Worm (Caenorhabditis elegans) whole organism, L2 larva: Measurements from ENCODE around the gene F36G9.15.
A peak's percentile ranks its signal among the peaks of the same experiment; 100 is the strongest.

ENCODE experiments used
- C34F6.9 ChIP-seq: fragments of 150-350 bp; optimal IDR thresholded peaks from 2 replicates; lab custom pipeline; 2014; ENCODE audit warnings: missing biosample characterization, missing genetic modification characterization
- F13H6.1 ChIP-seq: sonication (generic microtip); optimal IDR thresholded peaks from 2 replicates; lab custom pipeline; 2016; ENCODE audit warnings: missing genetic modification characterization, missing compliant biosample characterization
- R02D3.7 ChIP-seq: fragments of 150-350 bp; optimal IDR thresholded peaks from 2 replicates; lab custom pipeline; 2014; ENCODE audit warnings: missing biosample characterization, missing genetic modification characterization
- ZK546.5 ChIP-seq: sonication (generic microtip); optimal IDR thresholded peaks from 2 replicates; lab custom pipeline; 2017; ENCODE audit warnings: missing biosample characterization, missing genetic modification characterization
- alr-1 ChIP-seq: fragments of 150-350 bp; optimal IDR thresholded peaks from 2 replicates; lab custom pipeline; 2014; ENCODE audit warnings: missing biosample characterization, missing genetic modification characterization
- aly-2 ChIP-seq: fragments of 150-350 bp; optimal IDR thresholded peaks from 2 replicates; lab custom pipeline; 2014; ENCODE audit warnings: missing biosample characterization, missing genetic modification characterization
- ama-1 ChIP-seq: fragments of 150-350 bp; optimal IDR thresholded peaks from 2 replicates; lab custom pipeline; 2018; ENCODE audit warnings: inconsistent platforms
- blmp-1 ChIP-seq: sonication (generic microtip); optimal IDR thresholded peaks from 2 replicates; lab custom pipeline; 2017; ENCODE audit warnings: missing genetic modification characterization, mild to moderate bottlenecking, missing compliant biosample characterization, antibody characterized with exemption, moderate library complexity; ENCODE audit not compliant: insufficient read depth
- ceh-16 ChIP-seq: fragments of 150-350 bp; optimal IDR thresholded peaks from 2 replicates; lab custom pipeline; 2014; ENCODE audit warnings: missing biosample characterization, missing genetic modification characterization
- ceh-82 ChIP-seq: fragments of 150-350 bp; optimal IDR thresholded peaks from 2 replicates; lab custom pipeline; 2014; ENCODE audit warnings: missing biosample characterization, missing genetic modification characterization
- crh-2 ChIP-seq: sonication (generic microtip); optimal IDR thresholded peaks from 2 replicates; lab custom pipeline; 2017; ENCODE audit warnings: missing biosample characterization, missing genetic modification characterization
- elt-1 ChIP-seq: fragments of 150-350 bp; optimal IDR thresholded peaks from 2 replicates; lab custom pipeline; 2014; ENCODE audit warnings: missing biosample characterization, missing genetic modification characterization
- elt-3 ChIP-seq: sonication (generic microtip); optimal IDR thresholded peaks from 2 replicates; lab custom pipeline; 2017; ENCODE audit warnings: missing biosample characterization, missing genetic modification characterization
- fos-1 ChIP-seq: fragments of 150-350 bp; optimal IDR thresholded peaks from 2 replicates; lab custom pipeline; 2014; ENCODE audit warnings: missing biosample characterization, missing genetic modification characterization
- gmeb-1 ChIP-seq: fragments of 150-350 bp; optimal IDR thresholded peaks from 2 replicates; lab custom pipeline; 2014; ENCODE audit warnings: missing biosample characterization, missing genetic modification characterization
- lin-13 ChIP-seq: fragments of 150-350 bp; optimal IDR thresholded peaks from 2 replicates; lab custom pipeline; 2014; ENCODE audit warnings: missing biosample characterization, missing genetic modification reagents, missing genetic modification characterization
- lin-39 ChIP-seq: fragments of 150-350 bp; optimal IDR thresholded peaks from 2 replicates; lab custom pipeline; 2014; ENCODE audit warnings: missing biosample characterization, missing genetic modification reagents, missing genetic modification characterization
- lsy-2 ChIP-seq, 2 experiments: fragments of 150-350 bp in 1 of 2; sonication (generic microtip) in 1 of 2; optimal IDR thresholded peaks; 2 replicates each; lab custom pipeline; 2014 to 2017; ENCODE audit warnings: missing biosample characterization in 2 of 2, missing genetic modification characterization in 2 of 2
- mab-5 ChIP-seq: fragments of 150-350 bp; optimal IDR thresholded peaks from 2 replicates; lab custom pipeline; 2014; ENCODE audit warnings: missing biosample characterization, missing genetic modification characterization
- mbf-1 ChIP-seq: sonication (generic microtip); optimal IDR thresholded peaks from 2 replicates; lab custom pipeline; 2017; ENCODE audit warnings: missing biosample characterization, missing genetic modification characterization
- mdl-1 ChIP-seq, 2 experiments: fragments of 150-350 bp in 1 of 2; sonication (generic microtip) in 1 of 2; optimal IDR thresholded peaks; 2 replicates each; lab custom pipeline; 2017; ENCODE audit warnings: missing biosample characterization in 2 of 2, missing genetic modification characterization in 2 of 2
- nhr-11 ChIP-seq: fragments of 150-350 bp; optimal IDR thresholded peaks from 2 replicates; lab custom pipeline; 2014; ENCODE audit warnings: missing biosample characterization, missing genetic modification characterization
- nhr-12 ChIP-seq: fragments of 150-350 bp; optimal IDR thresholded peaks from 2 replicates; lab custom pipeline; 2014; ENCODE audit warnings: missing biosample characterization, missing genetic modification characterization
- nhr-129 ChIP-seq: fragments of 150-350 bp; optimal IDR thresholded peaks from 2 replicates; lab custom pipeline; 2014; ENCODE audit warnings: missing biosample characterization, missing genetic modification characterization
- nhr-21 ChIP-seq: fragments of 150-350 bp; optimal IDR thresholded peaks from 2 replicates; lab custom pipeline; 2014; ENCODE audit warnings: missing biosample characterization, missing genetic modification characterization
- nhr-23 ChIP-seq: fragments of 150-350 bp; optimal IDR thresholded peaks from 2 replicates; lab custom pipeline; 2014; ENCODE audit warnings: missing biosample characterization, missing genetic modification reagents, missing genetic modification characterization
- nhr-25 ChIP-seq: fragments of 150-350 bp; sonication (generic microtip); optimal IDR thresholded peaks from 3 replicates; lab custom pipeline; 2014; ENCODE audit warnings: missing biosample characterization, missing genetic modification characterization
- nhr-6 ChIP-seq: fragments of 150-350 bp; optimal IDR thresholded peaks from 2 replicates; lab custom pipeline; 2014; ENCODE audit warnings: missing biosample characterization, missing genetic modification characterization
- nhr-77 ChIP-seq: fragments of 150-350 bp; optimal IDR thresholded peaks from 2 replicates; lab custom pipeline; 2014; ENCODE audit warnings: missing biosample characterization, missing genetic modification characterization
- skn-1 ChIP-seq: sonication (generic microtip); optimal IDR thresholded peaks from 2 replicates; lab custom pipeline; 2017; ENCODE audit warnings: missing biosample characterization, missing genetic modification characterization
- sma-3 ChIP-seq: sonication (generic microtip); optimal IDR thresholded peaks from 2 replicates; lab custom pipeline; 2016; ENCODE audit warnings: missing genetic modification reagents, missing genetic modification characterization, missing compliant biosample characterization
- sma-9 ChIP-seq, 2 experiments: fragments of 150-350 bp in 1 of 2; sonication (generic microtip) in 1 of 2; optimal IDR thresholded peaks; 2 replicates each; lab custom pipeline; 2014 to 2016; ENCODE audit warnings: missing genetic modification characterization in 2 of 2, mild to moderate bottlenecking in 1 of 2, missing biosample characterization in 1 of 2, missing compliant biosample characterization in 1 of 2, missing genetic modification reagents in 1 of 2, moderate library complexity in 1 of 2
- snpc-4 ChIP-seq: fragments of 150-350 bp; optimal IDR thresholded peaks from 2 replicates; lab custom pipeline; 2014; ENCODE audit warnings: missing biosample characterization, missing genetic modification characterization
- unc-39 ChIP-seq: fragments of 150-350 bp; optimal IDR thresholded peaks from 2 replicates; lab custom pipeline; 2014; ENCODE audit warnings: missing biosample characterization, missing genetic modification characterization
- unc-55 ChIP-seq: fragments of 150-350 bp; sonication (generic microtip); optimal IDR thresholded peaks from 3 replicates; lab custom pipeline; 2014; ENCODE audit warnings: missing biosample characterization, missing genetic modification reagents, missing genetic modification characterization
- unc-62 ChIP-seq: fragments of 150-350 bp; optimal IDR thresholded peaks from 2 replicates; lab custom pipeline; 2014; ENCODE audit warnings: missing biosample characterization, missing genetic modification reagents, missing genetic modification characterization
- zag-1 ChIP-seq: fragments of 150-350 bp; optimal IDR thresholded peaks from 2 replicates; lab custom pipeline; 2014; ENCODE audit warnings: missing biosample characterization, missing genetic modification characterization
- ztf-1 ChIP-seq: fragments of 200-800 bp; sonication (Bioruptor generic); conservative IDR thresholded peaks from 2 replicates; pipeline ENCODE4 v1.3.6; 2022; ENCODE audit warnings: missing genetic modification characterization, missing compliant biosample characterization
- ztf-11 ChIP-seq: sonication (generic microtip); optimal IDR thresholded peaks from 2 replicates; lab custom pipeline; 2017; ENCODE audit warnings: missing biosample characterization, missing genetic modification characterization

F36G9.15 gene

DNA sequence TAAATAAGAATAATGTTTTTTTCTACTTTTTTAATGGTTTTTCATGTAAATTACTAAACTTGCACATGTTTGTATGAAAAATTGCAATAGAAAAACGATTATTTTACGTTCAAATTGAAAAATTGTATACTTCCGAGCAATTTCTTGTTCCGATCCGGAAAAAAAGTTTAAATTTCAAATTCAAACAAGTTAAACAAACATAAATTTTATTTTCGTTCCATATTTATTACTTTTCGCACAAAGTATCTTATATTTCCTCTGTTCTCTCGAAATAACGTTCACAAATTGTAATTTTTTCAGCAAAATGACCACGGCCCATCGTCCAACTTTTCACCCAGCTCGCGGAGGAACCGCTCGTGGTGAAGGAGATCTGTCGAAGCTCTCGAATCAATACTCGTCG lies 35.1 kb upstream of the F36G9.15 start, which contains the start of gene cwc-15:
Gene cwc-15 (plus strand): TSS at position 301 of the 400 bp plus-strand sequence.
- TF ChIP-seq fos-1 (tag; lab: Kevin White, UChicago) (no peak), crh-2 (no peak), ztf-11 (tag; lab: Kevin White, UChicago) (no peak)
- TF ChIP-seq, all 48 proteins: peak for 0

DNA sequence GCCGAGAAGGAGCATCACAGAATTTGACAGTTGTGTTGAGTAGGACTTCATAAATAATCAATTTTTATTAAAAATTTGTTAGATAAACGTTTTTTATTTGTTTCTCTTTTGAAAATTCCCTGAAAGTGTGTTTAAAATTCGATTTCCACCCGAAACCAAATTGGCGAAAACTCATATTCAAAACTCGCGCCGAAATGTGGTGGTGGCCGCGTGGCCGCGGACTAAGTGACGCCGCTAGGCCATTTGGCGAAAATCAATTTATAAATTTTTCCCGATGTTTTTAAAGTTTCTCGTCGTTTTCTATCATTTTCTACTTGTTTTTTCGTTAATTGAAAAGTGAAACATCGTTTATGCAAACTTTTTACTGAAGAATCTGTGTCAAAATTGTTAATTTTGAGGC lies 34.6 kb upstream of the F36G9.15 start:
- TF ChIP-seq alr-1 (tag; lab: Kevin White, UChicago), result no peak
- TF ChIP-seq nhr-6, result no peak
- no peak for TF ChIP-seq blmp-1
- TF ChIP-seq mab-5 (tag; lab: Kevin White, UChicago), result no peak
- peak; percentile 87 for TF ChIP-seq gmeb-1 (tag; lab: Kevin White, UChicago)
- no peak for TF ChIP-seq aly-2 (tag; lab: Kevin White, UChicago)
- TF ChIP-seq lsy-2 (tag; optimal IDR thresholded peaks at IDR 0.05; lab: Kevin White, UChicago), result no peak
- no peak for TF ChIP-seq skn-1 (tag; lab: Kevin White, UChicago)
- no peak for TF ChIP-seq ztf-11 (tag; lab: Kevin White, UChicago)
- TF ChIP-seq elt-1 (tag; lab: Kevin White, UChicago), result no peak
- peak; percentile 52 for TF ChIP-seq sma-3
- peak; percentile 42 for TF ChIP-seq crh-2
- TF ChIP-seq nhr-12 (tag; lab: Kevin White, UChicago), result no peak
- no peak for TF ChIP-seq nhr-21
- no peak for TF ChIP-seq mdl-1 (tag; optimal IDR thresholded peaks at IDR 0.05; lab: Kevin White, UChicago)
- peak; percentile 12 for TF ChIP-seq nhr-129 (tag; lab: Kevin White, UChicago)
- TF ChIP-seq sma-9 (GFP tag; optimal IDR thresholded peaks at IDR 0.05; lab: Kevin White, UChicago), result peak; percentile 32
- TF ChIP-seq sma-9 (tag; optimal IDR thresholded peaks at IDR 0.05; lab: Kevin White, UChicago), result no peak
- no peak for TF ChIP-seq lin-39 (tag; lab: Kevin White, UChicago)
- peak; percentile 4 for TF ChIP-seq lin-13 (GFP tag; lab: Kevin White, UChicago)
- peak; percentile 31 for TF ChIP-seq snpc-4 (tag; lab: Kevin White, UChicago)
- TF ChIP-seq F13H6.1 (tag; lab: Kevin White, UChicago), result no peak
- TF ChIP-seq unc-62 (GFP tag; lab: Kevin White, UChicago), result no peak
- TF ChIP-seq unc-39 (tag; lab: Kevin White, UChicago), result no peak
- TF ChIP-seq mbf-1 (tag; lab: Kevin White, UChicago), result no peak
- peak; percentile 2 for TF ChIP-seq C34F6.9
- no peak for TF ChIP-seq ceh-16 (tag; lab: Kevin White, UChicago)
- TF ChIP-seq zag-1 (tag; lab: Kevin White, UChicago), result no peak
- no peak for TF ChIP-seq elt-3
- TF ChIP-seq ama-1 (lab: Kevin White, UChicago), result no peak
- TF ChIP-seq nhr-25 (tag; lab: Kevin White, UChicago), result no peak
- peak; percentile 41 for TF ChIP-seq unc-55 (GFP tag; lab: Kevin White, UChicago)
- no peak for TF ChIP-seq nhr-11

DNA sequence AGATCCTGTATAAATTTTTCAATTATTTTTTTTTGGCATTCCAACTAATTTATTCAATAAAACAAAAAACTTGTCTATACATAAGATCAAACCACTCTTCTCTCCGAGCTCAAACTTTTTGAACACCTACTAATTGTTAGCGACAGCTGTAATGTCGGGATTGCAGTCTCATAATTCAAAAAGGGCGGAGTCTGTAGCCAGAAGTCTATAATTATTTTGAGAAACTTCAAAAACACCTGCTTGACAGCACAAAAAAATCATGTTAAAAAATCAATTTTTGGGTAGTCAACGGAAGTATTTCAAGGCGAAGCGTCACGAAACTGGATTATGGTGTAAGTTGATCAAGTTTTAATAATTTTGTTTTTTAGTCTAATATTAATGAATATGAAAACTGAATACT lies 32.1 kb upstream of the F36G9.15 start, which contains the start of gene srx-44:
Gene srx-44 (plus strand): TSS at position 301 of the 400 bp plus-strand sequence.
- no peak for TF ChIP-seq nhr-23 (tag; lab: Kevin White, UChicago)
- no peak for TF ChIP-seq ztf-1 (GFP tag; lab: Robert Waterston, UW)
- TF ChIP-seq R02D3.7 (tag; lab: Kevin White, UChicago), result no peak
- no peak for TF ChIP-seq aly-2 (tag; lab: Kevin White, UChicago)
- no peak for TF ChIP-seq ceh-82
- TF ChIP-seq nhr-77 (tag; lab: Kevin White, UChicago), result no peak
- no peak for TF ChIP-seq nhr-21
- TF ChIP-seq ceh-16 (tag; lab: Kevin White, UChicago), result no peak
- TF ChIP-seq ama-1 (lab: Kevin White, UChicago), result no peak
- no peak for TF ChIP-seq elt-1 (tag; lab: Kevin White, UChicago)
- TF ChIP-seq skn-1 (tag; lab: Kevin White, UChicago), result no peak
- TF ChIP-seq unc-55 (GFP tag; lab: Kevin White, UChicago), result no peak
- no peak for TF ChIP-seq ZK546.5 (tag; lab: Kevin White, UChicago)
